Fruit fly (Drosophila melanogaster): Measurements from ENCODE around the gene Pglym87.
A peak's percentile ranks its signal among the peaks of the same experiment; 100 is the strongest.

Gene Pglym87

DNA sequence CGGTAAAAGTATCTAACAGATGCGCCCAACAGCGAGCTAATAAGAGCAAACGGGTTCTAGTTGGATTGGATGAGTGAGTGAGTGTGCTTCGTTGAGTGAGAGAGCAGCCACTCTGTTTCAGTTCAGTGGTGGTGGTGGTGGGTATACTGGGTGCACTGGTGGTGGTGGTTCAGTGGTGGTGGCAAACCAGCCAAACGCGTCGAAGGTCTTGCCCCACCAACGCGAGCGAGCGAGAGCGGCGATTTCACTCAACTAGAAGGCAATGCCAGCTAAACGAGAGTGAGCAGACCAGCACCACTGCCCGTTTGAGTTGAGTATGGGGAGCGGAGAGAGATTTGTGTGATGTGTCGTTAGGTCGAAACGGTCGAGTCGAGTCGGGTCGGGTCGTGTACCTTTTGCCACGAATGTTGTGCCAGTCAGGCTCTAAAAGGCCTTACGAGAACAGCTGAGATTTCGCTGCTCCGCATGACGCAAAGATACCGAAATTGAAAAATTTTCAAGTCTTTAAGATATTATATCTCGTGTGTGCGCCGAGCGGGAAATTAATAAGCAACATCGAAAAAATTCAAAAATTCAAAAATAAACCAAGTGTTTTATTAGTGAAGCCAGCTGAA is 48.3 kb upstream of the Pglym87 start (continued):
- TF ChIP-seq CG2678 (tag; optimal IDR thresholded peaks at IDR 0.05): no peak
- peak; percentile 81 to 82 for TF ChIP-seq Trl (optimal IDR thresholded peaks at IDR 0.05)
- peak; percentile 22 for TF ChIP-seq Trl (GFP tag; optimal IDR thresholded peaks at IDR 0.05)
- TF ChIP-seq CTCF (GFP tag; optimal IDR thresholded peaks at IDR 0.05): peak; percentile 54
- TF ChIP-seq TFAM (GFP tag; optimal IDR thresholded peaks at IDR 0.05): no peak
- TF ChIP-seq mam (GFP tag; optimal IDR thresholded peaks at IDR 0.05): no peak
- TF ChIP-seq CG16863 (GFP tag; optimal IDR thresholded peaks at IDR 0.05): no peak
- TF ChIP-seq mirr (GFP tag; optimal IDR thresholded peaks at IDR 0.05): peak; percentile 12
- peak; percentile 88 for TF ChIP-seq Jarid2 (GFP tag; optimal IDR thresholded peaks at IDR 0.05)
- no peak for TF ChIP-seq fru (optimal IDR thresholded peaks at IDR 0.05)
- TF ChIP-seq Rfx (GFP tag; IDR thresholded peaks at IDR 0.05): no peak
- no peak for TF ChIP-seq Meics (GFP tag; optimal IDR thresholded peaks at IDR 0.05)
- peak; percentile 53 for TF ChIP-seq sna (GFP tag; IDR thresholded peaks at IDR 0.05; ENCODE audit: partially characterized antibody)
- no peak for TF ChIP-seq vnd (GFP tag; IDR thresholded peaks at IDR 0.05; ENCODE audit: partially characterized antibody)
- no peak for TF ChIP-seq Lpt (GFP tag; optimal IDR thresholded peaks at IDR 0.05)
- peak; percentile 3 for TF ChIP-seq CG15479 (GFP tag; optimal IDR thresholded peaks at IDR 0.05)
- TF ChIP-seq pros (GFP tag; optimal IDR thresholded peaks at IDR 0.05): peak; percentile 1
- TF ChIP-seq Dek (tag; optimal IDR thresholded peaks at IDR 0.05): no peak
- peak; percentile 65; the same call in 1 of the 2 replicates for TF ChIP-seq nerfin-2 (GFP tag; IDR thresholded peaks at IDR 0.05; ENCODE audit: partially characterized antibody)
- no peak for TF ChIP-seq ara (GFP tag; IDR thresholded peaks at IDR 0.05)
- TF ChIP-seq CrebB (tag; optimal IDR thresholded peaks at IDR 0.05): no peak
- peak; percentile 81 for TF ChIP-seq CG18011 (GFP tag; optimal IDR thresholded peaks at IDR 0.05)
- no peak for TF ChIP-seq fu2 (GFP tag; optimal IDR thresholded peaks at IDR 0.05)
- no peak for TF ChIP-seq CG11723 (GFP tag; optimal IDR thresholded peaks at IDR 0.05)
- TF ChIP-seq pum (GFP tag; optimal IDR thresholded peaks at IDR 0.05): no peak
- TF ChIP-seq CG18619 (GFP tag; optimal IDR thresholded peaks at IDR 0.05): no peak
- TF ChIP-seq lab (GFP tag; optimal IDR thresholded peaks at IDR 0.05): no peak
- TF ChIP-seq CG6654 (GFP tag; optimal IDR thresholded peaks at IDR 0.05): no peak
- no peak for TF ChIP-seq eyg (GFP tag; optimal IDR thresholded peaks at IDR 0.05)
- no peak for TF ChIP-seq CG13123 (GFP tag; optimal IDR thresholded peaks at IDR 0.05)
- TF ChIP-seq CG2202 (tag; optimal IDR thresholded peaks at IDR 0.05): no peak
- TF ChIP-seq Oaz (GFP tag; IDR thresholded peaks at IDR 0.05): no peak
- TF ChIP-seq HLH4C (GFP tag; IDR thresholded peaks at IDR 0.05; ENCODE audit: partially characterized antibody): peak; percentile 65; the same call in 2 of the 3 replicates
- no peak for TF ChIP-seq CG3163 (GFP tag; optimal IDR thresholded peaks at IDR 0.05)
- TF ChIP-seq CG8478 (optimal IDR thresholded peaks at IDR 0.05): peak; percentile 96
- no peak for TF ChIP-seq CG14965 (GFP tag; optimal IDR thresholded peaks at IDR 0.05; ENCODE audit: borderline replicate concordance)
- TF ChIP-seq CG13296 (GFP tag; optimal IDR thresholded peaks at IDR 0.05): no peak
- no peak for TF ChIP-seq Spps (tag; optimal IDR thresholded peaks at IDR 0.05)
- no peak for TF ChIP-seq CG18476 (GFP tag; optimal IDR thresholded peaks at IDR 0.05)
- no peak for TF ChIP-seq CG4328 (GFP tag; optimal IDR thresholded peaks at IDR 0.05)
- no peak for TF ChIP-seq Dad (GFP tag; optimal IDR thresholded peaks at IDR 0.05)
- no peak for TF ChIP-seq tgo (GFP tag; IDR thresholded peaks at IDR 0.05)
- peak; percentile 53 for TF ChIP-seq ERR (GFP tag; optimal IDR thresholded peaks at IDR 0.05)
- TF ChIP-seq CG8089 (GFP tag; optimal IDR thresholded peaks at IDR 0.05): no peak
- peak; percentile 93 for TF ChIP-seq ftz-f1 (GFP tag; optimal IDR thresholded peaks at IDR 0.05)
- peak; percentile 65 for TF ChIP-seq ato (GFP tag; IDR thresholded peaks at IDR 0.05; ENCODE audit: partially characterized antibody)
- no peak for TF ChIP-seq abd-A (tag; optimal IDR thresholded peaks at IDR 0.05)
- TF ChIP-seq CG11456 (GFP tag; IDR thresholded peaks at IDR 0.05): no peak
- no peak for TF ChIP-seq caup (GFP tag; optimal IDR thresholded peaks at IDR 0.05; ENCODE audit: severe bottlenecking)
- no peak for TF ChIP-seq CG7372 (GFP tag; IDR thresholded peaks at IDR 0.05)
- TF ChIP-seq CG15269 (tag; optimal IDR thresholded peaks at IDR 0.05): no peak
- no peak for TF ChIP-seq dm (GFP tag; optimal IDR thresholded peaks at IDR 0.05)
